Worm (Caenorhabditis elegans): ENCODE data around the gene C30G12.2.

C30G12.2 gene

DNA sequence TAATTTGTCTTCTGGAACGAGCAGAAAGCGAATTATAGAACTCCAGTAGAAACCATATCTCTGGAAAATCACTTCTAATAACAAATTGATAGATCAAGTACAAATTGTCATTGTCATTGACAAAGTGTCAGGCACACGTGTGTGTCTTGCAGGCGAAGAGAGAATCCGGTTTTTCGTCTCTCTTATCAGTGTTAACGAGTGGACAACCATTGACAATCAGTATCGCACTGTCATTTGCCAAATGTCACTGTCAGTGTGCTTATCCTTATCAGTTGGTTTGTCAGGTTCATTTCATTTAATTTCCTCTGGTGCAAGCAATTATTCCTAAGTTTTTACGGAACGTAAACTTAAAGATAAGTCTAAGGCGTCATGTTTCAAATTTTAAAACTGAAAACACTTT is 16.7 kb upstream of the C30G12.2 start:
- no peak for TF ChIP-seq Y116A8C.19 (tag; optimal IDR thresholded peaks at IDR 0.05; ENCODE audit: borderline replicate concordance)
- peak in 1 of 2 experiments; percentile 16 for TF ChIP-seq mdl-1 (tag; optimal IDR thresholded peaks at IDR 0.05)
- no peak for TF ChIP-seq ceh-82 (tag; optimal IDR thresholded peaks at IDR 0.05)
- TF ChIP-seq nhr-20 (tag; optimal IDR thresholded peaks at IDR 0.05) = peak; percentile 12
- TF ChIP-seq hlh-17 (GFP tag; optimal IDR thresholded peaks at IDR 0.05; ENCODE audit: borderline replicate concordance) = no peak
- peak; percentile 61 for TF ChIP-seq pqm-1 (tag; optimal IDR thresholded peaks at IDR 0.05)
- TF ChIP-seq blmp-1 (tag; optimal IDR thresholded peaks at IDR 0.05) = no peak
- peak; percentile 71 for TF ChIP-seq elt-2 (tag; optimal IDR thresholded peaks at IDR 0.05)
- peak; percentile 31 for TF ChIP-seq lin-14 (GFP tag; optimal IDR thresholded peaks at IDR 0.05)

ce11 chrII:7277257-7277656 is 13.0 kb upstream of the C30G12.2 start:
- no peak for TF ChIP-seq lsy-2 (tag; optimal IDR thresholded peaks at IDR 0.05)
- TF ChIP-seq elt-2 (tag; optimal IDR thresholded peaks at IDR 0.05) = peak; percentile 88
- no peak for TF ChIP-seq unc-30 (tag; optimal IDR thresholded peaks at IDR 0.05)
- peak; percentile 24 for TF ChIP-seq nhr-71 (tag; optimal IDR thresholded peaks at IDR 0.05)
- TF ChIP-seq nhr-20 (tag; optimal IDR thresholded peaks at IDR 0.05) = peak; percentile 20
- no peak for TF ChIP-seq jun-1 (tag; optimal IDR thresholded peaks at IDR 0.05)

DNA sequence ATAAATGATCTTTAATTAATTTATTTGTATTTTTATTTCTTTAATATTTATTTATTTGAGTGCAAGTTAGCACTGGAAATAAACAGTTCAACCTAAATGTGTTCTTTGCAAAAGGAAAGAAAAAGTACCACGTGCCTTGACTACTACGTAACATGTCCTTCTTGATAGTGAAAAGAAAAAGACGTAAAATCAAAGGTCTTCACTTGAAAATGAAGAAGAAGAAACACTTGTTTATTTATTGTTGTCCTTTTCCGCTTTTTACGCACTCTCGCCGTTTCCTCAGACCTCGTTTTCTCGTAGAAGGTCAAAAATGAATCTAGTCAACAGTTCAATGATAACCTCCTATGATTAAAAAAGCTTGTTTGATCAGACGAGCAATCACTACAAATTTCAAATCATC is 12.3 kb upstream of the C30G12.2 start:
- TF ChIP-seq fkh-4 (tag; optimal IDR thresholded peaks at IDR 0.05; ENCODE audit: borderline replicate concordance) = no peak
- TF ChIP-seq nhr-85 (tag) = no peak
- TF ChIP-seq elt-3 (tag; optimal IDR thresholded peaks at IDR 0.05) = peak in 2 of 6 experiments; percentile 47 to 54
- TF ChIP-seq nhr-12 (tag; optimal IDR thresholded peaks at IDR 0.05) = no peak
- no peak for TF ChIP-seq tlp-1 (tag; optimal IDR thresholded peaks at IDR 0.05)
- TF ChIP-seq mdl-1 (tag; optimal IDR thresholded peaks at IDR 0.05) = no peak
- TF ChIP-seq fkh-8 (tag; optimal IDR thresholded peaks at IDR 0.05) = no peak
- TF ChIP-seq unc-62 (GFP tag; optimal IDR thresholded peaks at IDR 0.05) = no peak
- peak; percentile 86 for TF ChIP-seq blmp-1 (tag; optimal IDR thresholded peaks at IDR 0.05)
- peak; percentile 10 for TF ChIP-seq tbx-2 (tag; optimal IDR thresholded peaks at IDR 0.05)
- 0 out of 2 replicates have a peak, but pooled peaks have one; percentile 5 for TF ChIP-seq nhr-19 (GFP tag; conservative IDR thresholded peaks at IDR 0.05)
- TF ChIP-seq lin-14 (GFP tag; optimal IDR thresholded peaks at IDR 0.05) = peak; percentile 53
- no peak for TF ChIP-seq dpl-1 (GFP tag; optimal IDR thresholded peaks at IDR 0.05)
- TF ChIP-seq snu-23 (GFP tag; optimal IDR thresholded peaks at IDR 0.05) = peak; percentile 16
- TF ChIP-seq lin-13 (GFP tag; optimal IDR thresholded peaks at IDR 0.05) = no peak
- TF ChIP-seq mef-2 (tag; optimal IDR thresholded peaks at IDR 0.05) = no peak
- TF ChIP-seq skn-1 (tag; optimal IDR thresholded peaks at IDR 0.05) = no peak
- peak; percentile 61 for TF ChIP-seq nhr-20 (tag; optimal IDR thresholded peaks at IDR 0.05)
- no peak for TF ChIP-seq alr-1 (tag; optimal IDR thresholded peaks at IDR 0.05; ENCODE audit: borderline replicate concordance)
- TF ChIP-seq ets-5 (GFP tag; IDR thresholded peaks at IDR 0.05) = no peak
- TF ChIP-seq C16A3.4 (tag; optimal IDR thresholded peaks at IDR 0.05) = no peak
- peak in 1 of 2 experiments; percentile 13 for TF ChIP-seq lsy-2 (tag; optimal IDR thresholded peaks at IDR 0.05)
- TF ChIP-seq egl-13 (tag; optimal IDR thresholded peaks at IDR 0.05) = no peak
- no peak for TF ChIP-seq sox-4 (tag; optimal IDR thresholded peaks at IDR 0.05)
- TF ChIP-seq nhr-71 (tag; optimal IDR thresholded peaks at IDR 0.05) = peak; percentile 33

DNA sequence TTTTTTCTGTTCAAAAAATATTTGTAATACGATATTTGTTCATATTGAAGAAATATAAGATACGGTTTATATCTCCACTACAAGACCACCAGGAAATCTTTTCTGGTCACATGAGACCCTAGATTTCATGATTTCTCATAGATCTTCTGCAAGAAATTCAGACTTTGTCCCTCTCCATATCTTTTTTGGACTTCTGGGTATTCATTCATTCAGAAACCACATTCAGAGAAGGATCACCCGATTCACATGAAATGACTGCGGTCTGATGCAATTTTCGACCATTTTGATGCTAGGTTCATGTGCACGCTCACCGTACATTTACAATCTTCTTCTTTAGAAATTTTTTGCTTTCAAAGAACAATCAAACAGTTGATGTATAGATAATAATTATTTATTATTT is 10.4 kb upstream of the C30G12.2 start:
- TF ChIP-seq hlh-17 (GFP tag; optimal IDR thresholded peaks at IDR 0.05; ENCODE audit: borderline replicate concordance) (no peak), zip-4 (GFP tag; optimal IDR thresholded peaks at IDR 0.05) (no peak), unc-130 (tag; optimal IDR thresholded peaks at IDR 0.05) (no peak), ceh-88 (GFP tag; IDR thresholded peaks at IDR 0.05) (no peak), unc-98 (GFP tag; IDR thresholded peaks at IDR 0.05) (no peak), ztf-11 (tag; optimal IDR thresholded peaks at IDR 0.05) (no peak), ztf-4 (tag; optimal IDR thresholded peaks at IDR 0.05) (no peak), mab-9 (GFP tag; IDR thresholded peaks at IDR 0.05) (no peak), nhr-85 (tag) (peak; percentile 80), nhr-84 (tag; optimal IDR thresholded peaks at IDR 0.05) (no peak), snu-23 (GFP tag; optimal IDR thresholded peaks at IDR 0.05) (peak; percentile 37), nhr-11 (tag; optimal IDR thresholded peaks at IDR 0.05) (no peak), lin-35 (GFP tag; optimal IDR thresholded peaks at IDR 0.05) (no peak), nhr-19 (GFP tag; conservative IDR thresholded peaks at IDR 0.05) (peak; percentile 42), zag-1 (tag; optimal IDR thresholded peaks at IDR 0.05) (no peak), grh-1 (GFP tag; IDR thresholded peaks at IDR 0.05) (no peak), elt-3 (tag; optimal IDR thresholded peaks at IDR 0.05) (peak in 2 of 6 experiments; percentile 29 to 63), C34B4.2 (tag; optimal IDR thresholded peaks at IDR 0.05) (no peak), irx-1 (tag; optimal IDR thresholded peaks at IDR 0.05) (no peak), Y116A8C.19 (tag; optimal IDR thresholded peaks at IDR 0.05; ENCODE audit: borderline replicate concordance) (no peak), elt-2 (tag; optimal IDR thresholded peaks at IDR 0.05) (no peak), ceh-8 (GFP tag; optimal IDR thresholded peaks at IDR 0.05) (no peak)
